Fruit fly (Drosophila melanogaster): ENCODE results near the gene CG13926.
A peak's percentile ranks its signal among the peaks of the same experiment; 100 is the strongest.

The CG13926 gene

dm6 chr3L:1584003-1584402 is 34.0 kb downstream of the CG13926 start (continued):
- TF ChIP-seq CG14050 (GFP tag; IDR thresholded peaks at IDR 0.05) (peak; percentile 64; the same call in 2 of the 3 replicates), CG14710 (tag; optimal IDR thresholded peaks at IDR 0.05) (no peak), shn (GFP tag; optimal IDR thresholded peaks at IDR 0.05) (peak; percentile 12), Ada2b (GFP tag; IDR thresholded peaks at IDR 0.05) (no peak), CG15011 (GFP tag; optimal IDR thresholded peaks at IDR 0.05) (no peak), danr (GFP tag; IDR thresholded peaks at IDR 0.05) (no peak), ro (GFP tag; IDR thresholded peaks at IDR 0.05) (no peak), Rfx (GFP tag; IDR thresholded peaks at IDR 0.05) (peak; percentile 66), grau (tag; optimal IDR thresholded peaks at IDR 0.05) (peak; percentile 66), h (optimal IDR thresholded peaks at IDR 0.05) (no peak), Eip74EF (GFP tag; optimal IDR thresholded peaks at IDR 0.05) (peak in 1 of 2 experiments; percentile 46), CG8281 (tag; optimal IDR thresholded peaks at IDR 0.05) (no peak), Nf-YC (tag; optimal IDR thresholded peaks at IDR 0.05) (no peak), CG31365 (tag; optimal IDR thresholded peaks at IDR 0.05) (no peak), Hr78 (GFP tag; optimal IDR thresholded peaks at IDR 0.05) (peak in 1 of 2 experiments; percentile 10), CG17328 (GFP tag; IDR thresholded peaks at IDR 0.05) (peak; percentile 78), CG4730 (GFP tag; IDR thresholded peaks at IDR 0.05) (peak; percentile 5; the same call in 1 of the 2 replicates), Nf-YA (GFP tag; IDR thresholded peaks at IDR 0.05) (no peak), emc (GFP tag; optimal IDR thresholded peaks at IDR 0.05) (no peak), CG9876 (GFP tag; optimal IDR thresholded peaks at IDR 0.05) (peak; percentile 19), Doc3 (GFP tag; IDR thresholded peaks at IDR 0.05; ENCODE audit: partially characterized antibody) (no peak), Max (GFP tag; optimal IDR thresholded peaks at IDR 0.05) (no peak), CG2199 (GFP tag; IDR thresholded peaks at IDR 0.05) (no peak), CG2202 (tag; optimal IDR thresholded peaks at IDR 0.05) (peak; percentile 46), Dref (GFP tag; IDR thresholded peaks at IDR 0.05) (no peak), Stat92E (GFP tag; optimal IDR thresholded peaks at IDR 0.05) (no peak), CG6813 (GFP tag; optimal IDR thresholded peaks at IDR 0.05) (no peak), CG9437 (GFP tag; optimal IDR thresholded peaks at IDR 0.05) (peak; percentile 30), CTCF (GFP tag; optimal IDR thresholded peaks at IDR 0.05) (no peak), Ravus (GFP tag; IDR thresholded peaks at IDR 0.05) (no peak), CG2129 (GFP tag; IDR thresholded peaks at IDR 0.05; ENCODE audit: partially characterized antibody) (no peak), Atf-2 (GFP tag; optimal IDR thresholded peaks at IDR 0.05) (peak; percentile 47), H15 (GFP tag; IDR thresholded peaks at IDR 0.05) (0 out of 3 replicates have a peak, but pooled peaks have one; percentile 45), CG8290 (GFP tag; optimal IDR thresholded peaks at IDR 0.05) (no peak), CG8290 (tag; optimal IDR thresholded peaks at IDR 0.05) (peak in 1 of 2 experiments; percentile 75), D19A (tag; optimal IDR thresholded peaks at IDR 0.05) (no peak), Deaf1 (tag; optimal IDR thresholded peaks at IDR 0.05) (no peak), CG10431 (GFP tag; optimal IDR thresholded peaks at IDR 0.05) (no peak), Sox100B (GFP tag; optimal IDR thresholded peaks at IDR 0.05) (no peak), nerfin-2 (GFP tag; IDR thresholded peaks at IDR 0.05; ENCODE audit: partially characterized antibody) (no peak), az2 (GFP tag; optimal IDR thresholded peaks at IDR 0.05) (peak; percentile 65), pb (GFP tag; optimal IDR thresholded peaks at IDR 0.05) (no peak), run (tag; optimal IDR thresholded peaks at IDR 0.05) (no peak), gcm (GFP tag; optimal IDR thresholded peaks at IDR 0.05) (peak; percentile 24), Elba2 (GFP tag; optimal IDR thresholded peaks at IDR 0.05) (no peak), mirr (GFP tag; optimal IDR thresholded peaks at IDR 0.05) (no peak), sob (GFP tag; IDR thresholded peaks at IDR 0.05) (peak; percentile 55; the same call in 1 of the 2 replicates), CG6689 (GFP tag; IDR thresholded peaks at IDR 0.05) (peak; percentile 75), CG8359 (GFP tag; optimal IDR thresholded peaks at IDR 0.05; ENCODE audit: borderline replicate concordance) (no peak), ci (GFP tag; IDR thresholded peaks at IDR 0.05) (peak; percentile 85), fru (optimal IDR thresholded peaks at IDR 0.05) (no peak), fd102C (GFP tag; optimal IDR thresholded peaks at IDR 0.05) (no peak)
